Fruit fly (Drosophila melanogaster) whole organism, wandering third instar larva: ENCODE data around the gene Lip3.

Experiments
- Abd-B ChIP-seq: fragments of >200 bp; optimal IDR thresholded peaks from 2 replicates; lab custom pipeline; 2017; ENCODE audit warnings: missing biosample characterization, missing genetic modification characterization
- CG32264 ChIP-seq: fragments of 200-800 bp; sonication (Bioruptor generic); optimal IDR thresholded peaks from 2 replicates; lab custom pipeline; 2016; ENCODE audit warnings: missing biosample characterization, missing genetic modification characterization
- CG9705 ChIP-seq: fragments of 200-800 bp; sonication (Bioruptor generic); optimal IDR thresholded peaks from 2 replicates; lab custom pipeline; 2018; ENCODE audit warnings: missing biosample characterization, mild to moderate bottlenecking, missing genetic modification characterization
- CrebA ChIP-seq: fragments of 200-800 bp; sonication (Bioruptor generic); optimal IDR thresholded peaks from 2 replicates; lab custom pipeline; 2016; ENCODE audit warnings: missing biosample characterization, mild to moderate bottlenecking, missing genetic modification characterization, borderline replicate concordance
- Dfd ChIP-seq: fragments of >200 bp; optimal IDR thresholded peaks from 2 replicates; lab custom pipeline; 2017; ENCODE audit warnings: missing biosample characterization, missing genetic modification characterization
- Dif ChIP-seq: fragments of 200-275, 200-300 bp; sonication (Bioruptor generic); optimal IDR thresholded peaks from 2 replicates; lab custom pipeline; 2018; ENCODE audit warnings: missing biosample characterization, missing genetic modification characterization; ENCODE audit not compliant: partially characterized antibody
- GATAd ChIP-seq: sonication (Bioruptor generic); optimal IDR thresholded peaks from 2 replicates; lab custom pipeline; 2016; ENCODE audit warnings: missing biosample characterization, missing genetic modification characterization
- HLH106 ChIP-seq: fragments of 200-800 bp; optimal IDR thresholded peaks from 3 replicates; lab custom pipeline; 2019; ENCODE audit warnings: missing biosample characterization, mild to moderate bottlenecking, missing genetic modification characterization, moderate library complexity
- Hnf4 ChIP-seq: fragments of 200-800 bp; sonication (Bioruptor generic); optimal IDR thresholded peaks from 2 replicates; lab custom pipeline; 2016; ENCODE audit warnings: missing biosample characterization, mild to moderate bottlenecking, missing genetic modification characterization
- Hr78 ChIP-seq: fragments of >200 bp; optimal IDR thresholded peaks from 2 replicates; lab custom pipeline; 2017; ENCODE audit warnings: missing biosample characterization, missing genetic modification characterization
- Hr83 ChIP-seq: fragments of 200-300 bp; sonication (Bioruptor generic); optimal IDR thresholded peaks from 2 replicates; lab custom pipeline; 2016; ENCODE audit warnings: missing biosample characterization, mild to moderate bottlenecking, missing genetic modification characterization, moderate library complexity; ENCODE audit not compliant: poor library complexity, severe bottlenecking
- Jra ChIP-seq: sonication (Bioruptor generic); optimal IDR thresholded peaks from 2 replicates; lab custom pipeline; 2016; ENCODE audit warnings: missing biosample characterization, missing genetic modification characterization
- Mio ChIP-seq: sonication (Bioruptor generic); optimal IDR thresholded peaks from 2 replicates; lab custom pipeline; 2016; ENCODE audit warnings: missing biosample characterization, missing genetic modification characterization
- Myc ChIP-seq: fragments of >200 bp; optimal IDR thresholded peaks from 2 replicates; lab custom pipeline; 2017
- N ChIP-seq: fragments of >200 bp; optimal IDR thresholded peaks from 2 replicates; lab custom pipeline; 2018; ENCODE audit warnings: missing biosample characterization, missing external identifiers, missing genetic modification characterization
- OdsH ChIP-seq: fragments of 200-800 bp; sonication (Bioruptor generic); optimal IDR thresholded peaks from 2 replicates; lab custom pipeline; 2016; ENCODE audit warnings: missing biosample characterization, mild to moderate bottlenecking, missing genetic modification characterization
- Rel ChIP-seq, 2 experiments: fragments of 200-800 bp; sonication (Bioruptor generic) in 1 of 2; optimal IDR thresholded peaks; 2 replicates in 1 of 2; 3 replicates in 1 of 2; lab custom pipeline; 2016 to 2019; ENCODE audit warnings: mild to moderate bottlenecking in 2 of 2, missing biosample characterization in 2 of 2, missing genetic modification characterization in 2 of 2, moderate library complexity in 1 of 2
- Sp1 ChIP-seq: fragments of 200-800 bp; sonication (Bioruptor generic); optimal IDR thresholded peaks from 3 replicates; lab custom pipeline; 2019; ENCODE audit warnings: missing biosample characterization, mild to moderate bottlenecking, missing genetic modification characterization, moderate library complexity
- Vsx2 ChIP-seq: fragments of 200-300, 225-300 bp; sonication (Bioruptor generic); optimal IDR thresholded peaks from 2 replicates; lab custom pipeline; 2018; ENCODE audit warnings: missing biosample characterization, missing genetic modification characterization; ENCODE audit not compliant: partially characterized antibody
- br ChIP-seq: fragments of 200-800 bp; sonication (Bioruptor generic); optimal IDR thresholded peaks from 2 replicates; lab custom pipeline; 2016; ENCODE audit warnings: missing biosample characterization, missing genetic modification characterization
- brk ChIP-seq: fragments of 200-800 bp; sonication (Bioruptor generic); optimal IDR thresholded peaks from 2 replicates; lab custom pipeline; 2016; ENCODE audit warnings: missing biosample characterization, mild to moderate bottlenecking, missing genetic modification characterization
- dl ChIP-seq, 2 experiments: fragments of 175-275, 200-275 bp in 1 of 2; fragments of 200-275 bp in 1 of 2; sonication (Bioruptor generic); optimal IDR thresholded peaks; lab custom pipeline; 2018; ENCODE audit warnings: mild to moderate bottlenecking in 2 of 2, missing biosample characterization in 2 of 2, missing genetic modification characterization in 2 of 2, moderate library complexity in 2 of 2; ENCODE audit not compliant: partially characterized antibody in 2 of 2, insufficient read depth in 1 of 2
- dmrt93B ChIP-seq: fragments of 200-800 bp; sonication (Bioruptor generic); optimal IDR thresholded peaks from 2 replicates; lab custom pipeline; 2018; ENCODE audit warnings: missing biosample characterization, mild to moderate bottlenecking, missing genetic modification characterization
- dsf ChIP-seq: sonication (Bioruptor generic); optimal IDR thresholded peaks from 2 replicates; lab custom pipeline; 2016; ENCODE audit warnings: missing biosample characterization, missing genetic modification characterization, borderline replicate concordance
- ey ChIP-seq: fragments of 200-800 bp; sonication (Bioruptor generic); optimal IDR thresholded peaks from 2 replicates; lab custom pipeline; 2016; ENCODE audit warnings: missing biosample characterization, missing genetic modification characterization
- foxo ChIP-seq, 2 experiments: fragments of 200-800 bp; sonication (Bioruptor generic); optimal IDR thresholded peaks; 2 replicates in 1 of 2; 3 replicates in 1 of 2; lab custom pipeline; 2016 to 2017; ENCODE audit warnings: missing biosample characterization in 2 of 2, missing genetic modification characterization in 2 of 2
- fru ChIP-seq: fragments of 200-800 bp; sonication (Bioruptor generic); optimal IDR thresholded peaks from 3 replicates; lab custom pipeline; 2016; ENCODE audit warnings: missing biosample characterization, mild to moderate bottlenecking, missing genetic modification characterization
- h ChIP-seq: fragments of 200-800 bp; sonication (Bioruptor generic); optimal IDR thresholded peaks from 3 replicates; lab custom pipeline; 2016; ENCODE audit warnings: missing biosample characterization, mild to moderate bottlenecking, missing genetic modification characterization
- jim ChIP-seq: fragments of 175-275, 200-325 bp; sonication (Bioruptor generic); optimal IDR thresholded peaks from 2 replicates; lab custom pipeline; 2016; ENCODE audit warnings: missing biosample characterization, mild to moderate bottlenecking, missing genetic modification characterization
- lola ChIP-seq: fragments of >200 bp; optimal IDR thresholded peaks from 2 replicates; lab custom pipeline; 2017; ENCODE audit warnings: missing biosample characterization, missing genetic modification characterization
- pan ChIP-seq: fragments of >200 bp; optimal IDR thresholded peaks from 2 replicates; lab custom pipeline; 2017
- psq ChIP-seq: fragments of 200-800 bp; sonication (Bioruptor generic); optimal IDR thresholded peaks from 3 replicates; lab custom pipeline; 2017; ENCODE audit warnings: missing biosample characterization, mild to moderate bottlenecking, missing genetic modification characterization, moderate library complexity
- rgr ChIP-seq: fragments of 200-800 bp; sonication (Bioruptor generic); optimal IDR thresholded peaks from 3 replicates; lab custom pipeline; 2016; ENCODE audit warnings: missing biosample characterization, mild to moderate bottlenecking, missing genetic modification characterization
- sage ChIP-seq: fragments of 200-800 bp; sonication (Bioruptor generic); optimal IDR thresholded peaks from 2 replicates; lab custom pipeline; 2016; ENCODE audit warnings: missing biosample characterization, mild to moderate bottlenecking, missing genetic modification characterization
- sv ChIP-seq: fragments of 200-800 bp; sonication (Bioruptor generic); optimal IDR thresholded peaks from 3 replicates; lab custom pipeline; 2016; ENCODE audit warnings: missing biosample characterization, missing genetic modification characterization
- tai ChIP-seq: sonication (Bioruptor generic); optimal IDR thresholded peaks from 2 replicates; lab custom pipeline; 2016; ENCODE audit warnings: missing biosample characterization, missing genetic modification characterization
- usp ChIP-seq: fragments of >200 bp; optimal IDR thresholded peaks from 2 replicates; lab custom pipeline; 2017; ENCODE audit warnings: missing biosample characterization, missing genetic modification characterization
- woc ChIP-seq: sonication (Bioruptor generic); optimal IDR thresholded peaks from 2 replicates; lab custom pipeline; 2016; ENCODE audit warnings: missing biosample characterization, mild to moderate bottlenecking, missing genetic modification characterization

Gene Lip3

dm6 chr3R:13365665-13366414 lies 5.9 kb downstream of the Lip3 start:
- TF ChIP-seq Hr78 (GFP tag; lab: Kevin White, UChicago) (no peak), lola (GFP tag; lab: Kevin White, UChicago) (no peak), psq (GFP tag; lab: Kevin White, UChicago) (no peak), Myc (lab: Kevin White, UChicago) (no peak)

- TF ChIP-seq Dif (GFP tag; lab: Kevin White, UChicago) (peak; percentile 96), Mio (peak; percentile 42), CG32264 (GFP tag; lab: Kevin White, UChicago) (peak; percentile 88), jim (GFP tag; lab: Kevin White, UChicago) (no peak), rgr (GFP tag; lab: Kevin White, UChicago) (peak; percentile 97), psq (GFP tag; lab: Kevin White, UChicago) (peak; percentile 96), dmrt93B (GFP tag; lab: Kevin White, UChicago) (peak; percentile 97), h (GFP tag; lab: Kevin White, UChicago) (peak; percentile 97), HLH106 (tag; lab: Kevin White, UChicago) (peak; percentile 96), Dfd (GFP tag; lab: Kevin White, UChicago) (peak; percentile 93), CG9705 (GFP tag; lab: Kevin White, UChicago) (peak; percentile 91), Hr83 (GFP tag; lab: Kevin White, UChicago) (peak; percentile 90), woc (GFP tag; lab: Kevin White, UChicago) (peak; percentile 88), Jra (GFP tag; lab: Kevin White, UChicago) (peak; percentile 87), tai (peak; percentile 93), pan (no peak), brk (peak; percentile 92), lola (GFP tag; lab: Kevin White, UChicago) (no peak), GATAd (GFP tag; lab: Kevin White, UChicago) (peak; percentile 39), fru (GFP tag; lab: Kevin White, UChicago) (peak; percentile 97), OdsH (GFP tag; lab: Kevin White, UChicago) (peak; percentile 98), N (no peak), foxo (GFP tag; optimal IDR thresholded peaks at IDR 0.05; lab: Kevin White, UChicago) (peak in 1 of 2 experiments; percentile 98), Hnf4 (GFP tag; lab: Kevin White, UChicago) (peak; percentile 90), dsf (peak; percentile 72), dl (GFP tag; optimal IDR thresholded peaks at IDR 0.05; lab: Kevin White, UChicago; ENCODE audit: insufficient read depth in 1 of 2, partially characterized antibody in 2 of 2) (peak; percentile 93 to 94), Rel (GFP tag; optimal IDR thresholded peaks at IDR 0.05; lab: Kevin White, UChicago) (peak; percentile 91), Rel (tag; optimal IDR thresholded peaks at IDR 0.05; lab: Kevin White, UChicago) (peak; percentile 58), Vsx2 (peak; percentile 93), Sp1 (GFP tag; lab: Kevin White, UChicago) (peak; percentile 98), Hr78 (GFP tag; lab: Kevin White, UChicago) (no peak), sv (GFP tag; lab: Kevin White, UChicago) (peak; percentile 97), CrebA (GFP tag; lab: Kevin White, UChicago) (peak; percentile 74), Myc (lab: Kevin White, UChicago) (no peak), usp (GFP tag; lab: Kevin White, UChicago) (no peak), sage (GFP tag; lab: Kevin White, UChicago) (peak; percentile 83), ey (GFP tag; lab: Kevin White, UChicago) (peak; percentile 95), br (peak; percentile 96), Abd-B (GFP tag; lab: Kevin White, UChicago) (no peak)
These were observed 7.2 kb downstream of the Lip3 start, which contains the start of gene Dic1 for dm6 chr3R:13364175-13365174. Gene Dic1 (plus strand): TSS chr3R:13364938.
